Fruit fly (Drosophila melanogaster) S2 (cell line): ENCODE data around the gene dgt6.

Experiments
- CG8478 ChIP-seq: fragments of >200 bp; optimal IDR thresholded peaks from 2 replicates; lab custom pipeline; 2018
- CTCF ChIP-seq, 2 experiments: fragments of >200 bp; optimal IDR thresholded peaks; 2 replicates each; lab custom pipeline; 2018

DNA sequence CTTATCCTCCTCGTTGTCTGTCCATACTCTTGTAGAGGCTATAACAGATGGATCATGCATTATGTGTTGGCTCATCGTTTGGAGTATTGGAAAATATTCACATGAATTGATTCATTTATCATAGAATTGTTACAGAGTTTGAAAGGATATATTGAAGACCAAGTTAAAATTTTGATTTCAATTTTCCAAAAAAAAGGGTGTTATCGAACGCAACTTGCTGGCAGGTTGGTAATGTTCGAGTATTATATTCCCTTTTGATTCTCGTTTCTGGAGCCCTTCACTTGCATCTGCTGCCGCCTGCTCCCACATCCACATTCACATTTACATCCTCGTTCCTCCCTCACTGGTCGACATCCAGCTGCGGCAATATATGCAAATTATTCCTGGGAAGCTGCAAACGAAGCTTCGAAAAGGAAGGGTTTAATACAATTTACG lies 34.7 kb downstream of the dgt6 start:
- TF ChIP-seq CTCF (optimal IDR thresholded peaks at IDR 0.05; lab: Kevin White, UChicago), result no peak
- no peak for TF ChIP-seq CG8478 (lab: Kevin White, UChicago)
